Worm (Caenorhabditis elegans) whole organism, dauer: ENCODE results near the gene rhgf-1.

ENCODE experiments used
- unc-62 ChIP-seq: sonication (generic microtip); optimal IDR thresholded peaks from 2 replicates; lab custom pipeline; 2017; ENCODE audit warnings: missing biosample characterization, missing genetic modification reagents, missing genetic modification characterization

Gene rhgf-1

ce11 chrX:10711769-10712168 is at the start of gene rhgf-1:
TSS of gene rhgf-1 (minus strand) at chrX:10711869.
- no peak for TF ChIP-seq unc-62 (GFP tag; lab: Kevin White, UChicago)

DNA sequence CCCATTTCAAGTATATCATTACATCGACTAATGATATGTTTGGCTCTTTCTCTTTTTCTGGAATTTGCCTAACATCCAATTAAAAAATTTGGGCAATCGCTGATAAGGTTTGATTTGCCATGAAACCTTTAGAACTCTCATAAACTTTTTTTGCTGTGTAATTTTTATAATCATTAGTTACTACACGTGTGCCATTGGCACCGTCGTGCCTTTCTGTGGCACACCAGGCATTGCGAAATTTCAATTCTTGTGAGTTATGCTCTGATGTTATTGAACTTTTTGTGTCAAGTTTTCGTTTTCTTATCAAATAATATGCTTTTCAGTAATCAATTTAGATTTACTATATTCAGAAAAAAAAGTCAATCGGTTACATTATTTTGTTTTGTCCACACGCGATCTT is 49.3 kb upstream of the rhgf-1 start:
- TF ChIP-seq unc-62 (GFP tag; lab: Kevin White, UChicago), result no peak

- no peak for TF ChIP-seq unc-62 (GFP tag; lab: Kevin White, UChicago)
Observed at ce11 chrX:10758453-10758852, 46.8 kb upstream of the rhgf-1 start.

DNA sequence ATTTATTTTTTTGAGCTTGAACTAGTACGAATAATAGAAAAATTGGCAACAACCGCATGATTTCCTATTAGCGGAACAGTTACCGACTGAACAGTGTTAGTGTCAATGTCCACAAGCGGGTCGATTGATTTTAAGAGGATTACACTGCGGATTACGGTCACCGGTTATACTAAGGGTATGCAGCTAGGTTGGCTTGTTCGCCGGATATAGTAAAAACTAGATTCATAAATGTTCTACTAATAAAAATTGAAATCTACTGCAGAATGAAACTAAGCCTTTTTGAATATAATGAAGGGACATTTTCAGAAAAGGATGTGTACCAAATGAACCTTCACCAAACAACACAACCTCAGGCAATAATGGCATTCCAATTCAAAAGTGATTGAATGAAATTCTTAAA is 45.9 kb upstream of the rhgf-1 start, which contains the start of gene R07A4.4:
R07A4.4 (minus strand) TSS at position 101 of the 400 bp plus-strand sequence.
- no peak for TF ChIP-seq unc-62 (GFP tag; lab: Kevin White, UChicago)

DNA sequence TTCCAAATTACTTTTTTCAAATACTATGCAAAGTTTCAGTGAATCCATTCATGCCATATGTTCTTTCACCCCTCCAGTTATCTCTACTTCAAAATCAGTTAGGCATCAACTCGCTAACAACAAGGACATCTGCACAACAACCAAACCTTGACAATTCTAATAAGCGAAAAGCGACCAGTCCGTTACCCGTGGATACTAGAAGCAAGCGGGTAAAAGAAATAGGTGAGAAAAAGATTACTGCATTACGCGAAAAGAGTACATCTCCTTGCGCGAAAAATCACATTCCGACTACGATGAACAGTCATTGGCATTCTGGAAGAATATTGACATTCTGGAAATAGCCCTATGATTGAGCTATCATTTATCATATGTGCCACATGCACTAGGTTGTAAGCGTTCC is 44.5 kb upstream of the rhgf-1 start:
- TF ChIP-seq unc-62 (GFP tag; lab: Kevin White, UChicago), result no peak

- no peak for TF ChIP-seq unc-62 (GFP tag; lab: Kevin White, UChicago)
Observed at ce11 chrX:10754532-10754931, 42.9 kb upstream of the rhgf-1 start.

ce11 chrX:10753403-10753802 is 41.7 kb upstream of the rhgf-1 start, which contains the start of gene R07A4.3:
TSS of gene R07A4.3 (plus strand) at chrX:10753703.
- no peak for TF ChIP-seq unc-62 (GFP tag; lab: Kevin White, UChicago)

ce11 chrX:10748145-10748544 is 36.5 kb upstream of the rhgf-1 start:
- TF ChIP-seq unc-62 (GFP tag; lab: Kevin White, UChicago), result no peak

DNA sequence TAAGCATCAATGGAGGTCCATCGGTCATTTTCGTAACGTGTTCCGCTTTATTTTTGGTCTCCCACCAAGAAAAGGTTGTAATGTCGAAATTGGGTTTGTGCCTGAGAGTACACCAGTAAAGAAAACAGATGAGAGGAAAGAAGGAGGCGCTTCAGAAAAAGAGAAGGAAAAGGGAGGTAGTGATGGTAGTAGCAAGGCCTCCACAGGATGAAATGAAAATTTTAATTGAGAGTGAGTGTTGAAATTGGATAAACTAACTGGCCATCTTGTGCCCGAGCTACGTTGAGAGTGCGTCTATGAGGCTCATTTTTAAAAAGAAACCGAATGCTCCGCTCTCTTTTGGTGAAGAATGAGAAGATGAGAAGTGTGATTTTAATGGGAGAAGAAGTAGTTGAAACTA is 34.7 kb upstream of the rhgf-1 start, which contains the start of gene R07A4.2:
R07A4.2 (minus strand) TSS at position 101 of the 400 bp plus-strand sequence.
- TF ChIP-seq unc-62 (GFP tag; lab: Kevin White, UChicago), result no peak

DNA sequence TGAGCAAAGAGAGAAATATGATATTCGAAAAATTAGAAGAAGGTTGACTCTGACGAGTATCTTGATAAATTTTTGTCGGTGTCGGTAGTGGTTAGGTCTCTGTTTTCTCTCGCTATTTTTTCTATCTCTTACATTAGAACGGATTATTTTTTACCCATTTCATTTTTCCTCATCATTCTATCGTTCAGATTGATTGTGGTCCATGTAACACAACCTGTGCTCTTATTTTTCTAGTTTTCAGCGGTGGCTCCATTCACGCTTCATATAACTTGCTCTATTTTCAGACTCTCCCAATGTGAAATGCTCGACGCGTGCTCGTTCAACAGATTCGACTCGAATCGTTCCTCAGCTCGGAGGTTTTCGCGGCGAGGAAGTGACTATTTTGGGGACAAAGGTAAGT is 22.4 kb upstream of the rhgf-1 start, which contains the start of gene egl-36:
egl-36 (plus strand) TSS at position 301 of the 400 bp plus-strand sequence.
- TF ChIP-seq unc-62 (GFP tag; lab: Kevin White, UChicago), result no peak

DNA sequence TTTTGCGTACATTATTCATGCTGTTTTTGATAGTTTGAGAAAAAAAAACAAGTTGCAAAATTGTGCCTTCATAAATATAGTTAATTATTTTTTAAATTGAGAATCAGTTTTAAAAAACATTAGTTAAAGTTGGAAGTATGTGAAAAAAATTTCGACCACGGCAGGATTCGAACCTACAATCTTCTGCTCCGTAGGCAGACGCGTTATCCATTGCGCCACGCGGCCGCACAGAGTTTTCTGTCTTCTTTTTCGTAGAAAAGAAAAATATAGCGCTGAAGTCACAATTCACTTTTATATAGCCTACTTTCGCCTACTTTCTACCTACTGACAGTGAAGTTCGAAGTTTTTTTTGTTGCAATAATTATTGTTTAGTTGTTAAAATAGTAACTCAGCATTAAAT is 20.2 kb upstream of the rhgf-1 start:
- no peak for TF ChIP-seq unc-62 (GFP tag; lab: Kevin White, UChicago)

DNA sequence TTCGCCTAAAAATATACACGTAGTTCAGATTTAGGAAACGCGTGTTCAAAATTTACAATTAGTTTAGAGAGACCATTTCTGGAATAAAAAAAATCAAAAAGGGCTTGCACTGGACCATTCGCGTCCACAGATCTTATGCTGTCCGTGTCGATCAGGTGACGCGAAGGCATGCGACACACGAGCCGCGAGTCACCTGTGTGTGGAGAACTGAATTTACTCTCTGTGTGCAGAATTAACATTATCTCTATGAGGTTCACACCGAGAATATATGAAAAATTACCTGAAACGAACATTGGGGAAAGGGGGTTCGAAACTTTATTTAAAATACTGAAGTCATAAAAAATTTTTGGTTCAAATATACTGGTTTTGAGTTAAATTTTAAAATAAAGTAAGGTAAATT is 16.0 kb upstream of the rhgf-1 start:
- TF ChIP-seq unc-62 (GFP tag; lab: Kevin White, UChicago), result no peak

ce11 chrX:10721954-10722353 is 10.3 kb upstream of the rhgf-1 start, which contains the start of gene mbr-1:
TSS of gene mbr-1 (minus strand) at chrX:10722054.
- TF ChIP-seq unc-62 (GFP tag; lab: Kevin White, UChicago), result no peak

ce11 chrX:10717019-10717418 is 5.3 kb upstream of the rhgf-1 start, which contains the start of gene T01C1.4:
TSS of gene T01C1.4 (minus strand) at chrX:10717119.
- TF ChIP-seq unc-62 (GFP tag; lab: Kevin White, UChicago), result no peak

DNA sequence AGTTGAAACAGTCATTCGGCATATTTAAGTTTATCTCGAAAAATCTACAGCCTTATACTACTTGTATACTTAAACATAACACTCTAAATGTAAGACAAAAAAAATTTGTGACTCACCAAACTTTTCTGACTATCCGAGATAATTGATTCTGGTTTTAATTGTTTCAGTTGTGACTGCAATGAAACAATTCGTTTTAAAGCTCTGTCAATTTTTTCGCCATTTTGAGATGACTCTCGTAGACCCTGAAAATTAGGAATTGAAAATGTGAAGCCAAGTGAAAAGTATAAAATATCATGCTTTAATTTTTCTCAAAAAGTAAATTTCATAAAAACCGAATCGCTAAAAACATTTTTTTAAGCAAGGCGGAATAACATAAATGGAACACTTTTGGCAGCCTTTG is 7.3 kb downstream of the rhgf-1 start:
- no peak for TF ChIP-seq unc-62 (GFP tag; lab: Kevin White, UChicago)

- TF ChIP-seq unc-62 (GFP tag; lab: Kevin White, UChicago), result no peak
Observed at ce11 chrX:10694933-10695332, 16.7 kb downstream of the rhgf-1 start, which contains the start of gene plpp-1.3. TSS of gene plpp-1.3 (plus strand) at chrX:10695312.

DNA sequence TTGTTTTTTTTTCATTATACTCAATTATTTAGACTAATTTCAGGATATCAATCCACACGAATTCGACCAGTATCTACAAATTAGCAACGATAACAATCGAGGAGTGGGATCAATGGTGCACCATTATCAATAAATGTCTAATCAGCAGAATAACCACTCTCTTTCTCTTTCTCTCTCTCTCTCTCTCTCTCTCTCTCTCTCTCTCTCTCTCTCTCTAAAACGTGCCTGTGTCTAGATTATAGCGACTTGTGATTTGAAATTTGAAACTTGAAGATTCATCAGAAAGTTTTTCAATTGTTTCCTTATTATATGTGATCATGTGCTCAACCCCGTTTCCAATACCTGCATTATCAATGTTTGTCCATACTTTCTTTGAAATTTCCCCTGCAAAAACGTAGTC is 17.4 kb downstream of the rhgf-1 start:
- TF ChIP-seq unc-62 (GFP tag; lab: Kevin White, UChicago), result no peak
